Fruit fly (Drosophila melanogaster) whole organism, prepupa: ENCODE data around the gene CG10804.

ENCODE experiments used
- CG3032 ChIP-seq: fragments of 200-800 bp; optimal IDR thresholded peaks from 2 replicates; lab custom pipeline; 2019; ENCODE audit warnings: missing biosample characterization, mild to moderate bottlenecking, missing genetic modification characterization, moderate library complexity
- CG6276 ChIP-seq: fragments of 200-800 bp; sonication (Bioruptor generic); optimal IDR thresholded peaks from 2 replicates; lab custom pipeline; 2017; ENCODE audit warnings: missing biosample characterization, mild to moderate bottlenecking, missing genetic modification characterization
- CG8632 ChIP-seq: fragments of 200-800 bp; sonication (Bioruptor generic); optimal IDR thresholded peaks from 3 replicates; lab custom pipeline; 2016; ENCODE audit warnings: missing biosample characterization, missing genetic modification characterization
- Hr39 ChIP-seq: fragments of 200-800 bp; sonication (Bioruptor generic); optimal IDR thresholded peaks from 2 replicates; lab custom pipeline; 2016; ENCODE audit warnings: missing biosample characterization, missing genetic modification characterization
- Hr4 ChIP-seq: fragments of 200-800 bp; sonication (Bioruptor generic); optimal IDR thresholded peaks from 3 replicates; lab custom pipeline; 2016; ENCODE audit warnings: missing biosample characterization, missing genetic modification characterization
- cyc ChIP-seq: fragments of 200-800 bp; sonication (Bioruptor generic); optimal IDR thresholded peaks from 3 replicates; lab custom pipeline; 2016; ENCODE audit warnings: missing biosample characterization, missing genetic modification characterization

DNA sequence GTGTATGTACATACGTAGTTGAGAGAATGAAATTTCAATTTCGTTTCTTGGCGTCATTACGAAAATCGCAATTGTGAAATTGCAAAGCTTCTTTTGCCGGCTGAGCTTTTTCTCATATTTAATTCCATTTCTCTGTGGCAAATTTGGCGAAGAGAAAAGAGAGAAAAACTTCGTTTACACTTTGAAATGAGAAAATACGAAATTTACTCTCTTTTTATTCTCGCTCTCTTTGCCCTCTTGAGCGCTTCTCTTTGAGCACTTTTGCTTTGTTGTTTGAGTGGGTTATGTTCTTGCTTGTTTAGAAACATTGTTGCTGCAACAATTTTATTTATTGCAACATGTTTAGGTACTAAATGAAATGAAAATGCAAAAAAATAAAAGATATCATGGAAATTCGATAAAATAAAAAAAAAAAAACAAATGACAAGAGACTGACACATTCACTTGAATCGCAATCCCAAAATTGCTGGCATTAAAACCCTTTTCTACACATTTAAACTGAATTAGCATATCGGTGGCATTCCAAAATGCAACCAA lies 30.8 kb downstream of the CG10804 start:
- no peak for TF ChIP-seq CG3032
- TF ChIP-seq Hr4, result no peak
- TF ChIP-seq cyc (GFP tag; lab: Kevin White, UChicago), result no peak
- TF ChIP-seq CG8632 (GFP tag; lab: Kevin White, UChicago), result no peak
- TF ChIP-seq Hr39 (GFP tag; lab: Kevin White, UChicago), result no peak
- TF ChIP-seq CG6276 (GFP tag; lab: Kevin White, UChicago), result no peak
